Fruit fly (Drosophila melanogaster) whole organism, embryonic: ENCODE data around the gene Tom40.

Experiments used
- Ada2b ChIP-seq: fragments of 200-800 bp; sonication (Bioruptor generic); IDR thresholded peaks from 2 replicates; pipeline ENCODE4 v1.3.6; 2022; ENCODE audit warnings: missing biosample characterization, missing genetic modification characterization
- Antp ChIP-seq: fragments of 200-800 bp; sonication (Bioruptor generic); optimal IDR thresholded peaks from 3 replicates; lab custom pipeline; 2016; ENCODE audit warnings: missing biosample characterization, missing genetic modification characterization
- Atf-2 ChIP-seq: fragments of 200-800 bp; sonication (Bioruptor generic); optimal IDR thresholded peaks from 2 replicates; lab custom pipeline; 2016; ENCODE audit warnings: missing biosample characterization, missing genetic modification characterization
- B-H1 ChIP-seq: fragments of 200-800 bp; sonication (Bioruptor generic); IDR thresholded peaks from 3 replicates; pipeline ENCODE4 v1.3.6; 2022; ENCODE audit warnings: missing biosample characterization, missing genetic modification characterization
- B-H2 ChIP-seq: fragments of 200-800 bp; sonication (Bioruptor generic); optimal IDR thresholded peaks from 2 replicates; lab custom pipeline; 2018; ENCODE audit warnings: missing biosample characterization, mild to moderate bottlenecking, missing genetic modification characterization
- BtbVII ChIP-seq: fragments of 200-800 bp; sonication (Bioruptor generic); optimal IDR thresholded peaks from 3 replicates; lab custom pipeline; 2017; ENCODE audit warnings: missing biosample characterization, mild to moderate bottlenecking, missing genetic modification characterization
- CG10979 ChIP-seq: fragments of 200-800 bp; sonication (Bioruptor generic); optimal IDR thresholded peaks from 2 replicates; lab custom pipeline; 2018; ENCODE audit warnings: missing biosample characterization, mild to moderate bottlenecking, missing genetic modification characterization, moderate library complexity
- CG13287 ChIP-seq: fragments of 200-800 bp; sonication (Bioruptor generic); IDR thresholded peaks from 2 replicates; pipeline ENCODE4 v1.3.6; 2022; ENCODE audit warnings: missing biosample characterization, missing genetic modification characterization; ENCODE audit not compliant: partially characterized antibody
- CG14050 ChIP-seq: fragments of 200-800 bp; sonication (Bioruptor generic); IDR thresholded peaks from 3 replicates; pipeline ENCODE4 v1.3.6; 2022; ENCODE audit warnings: missing biosample characterization, missing genetic modification characterization
- CG14965 ChIP-seq: fragments of 200-800 bp; sonication (Bioruptor generic); optimal IDR thresholded peaks from 2 replicates; lab custom pipeline; 2016; ENCODE audit warnings: missing biosample characterization, missing genetic modification characterization, borderline replicate concordance
- CG15514 ChIP-seq: fragments of 200-800 bp; sonication (Bioruptor generic); optimal IDR thresholded peaks from 3 replicates; lab custom pipeline; 2017; ENCODE audit warnings: missing biosample characterization, missing genetic modification characterization, mild to moderate bottlenecking, moderate library complexity, missing genetic modification reagents
- CG16815 ChIP-seq: fragments of 200-800 bp; sonication (Bioruptor generic); optimal IDR thresholded peaks from 3 replicates; lab custom pipeline; 2017; ENCODE audit warnings: missing biosample characterization, mild to moderate bottlenecking, missing genetic modification characterization
- CG17361 ChIP-seq: fragments of 200-800 bp; sonication (Bioruptor generic); IDR thresholded peaks from 3 replicates; pipeline ENCODE4 v1.3.6; 2022; ENCODE audit warnings: missing biosample characterization, missing genetic modification characterization
- CG31365 ChIP-seq: fragments of 200-800 bp; sonication (Bioruptor generic); optimal IDR thresholded peaks from 2 replicates; lab custom pipeline; 2018; ENCODE audit warnings: missing biosample characterization, mild to moderate bottlenecking, missing genetic modification characterization
- CG3163 ChIP-seq: fragments of 200-800 bp; sonication (Bioruptor generic); optimal IDR thresholded peaks from 3 replicates; lab custom pipeline; 2016; ENCODE audit warnings: missing biosample characterization, missing genetic modification characterization
- CG33213 ChIP-seq: fragments of 200-800 bp; sonication (Bioruptor generic); optimal IDR thresholded peaks from 3 replicates; lab custom pipeline; 2016; ENCODE audit warnings: missing biosample characterization, missing genetic modification characterization
- CG34224 ChIP-seq: fragments of 200-800 bp; sonication (Bioruptor generic); IDR thresholded peaks from 3 replicates; pipeline ENCODE4 v1.3.6; 2022; ENCODE audit warnings: missing biosample characterization, missing genetic modification characterization; ENCODE audit not compliant: partially characterized antibody
- CG3838 ChIP-seq: fragments of 200-800 bp; sonication (Bioruptor generic); optimal IDR thresholded peaks from 3 replicates; lab custom pipeline; 2016; ENCODE audit warnings: missing biosample characterization, missing genetic modification characterization
- CG9727 ChIP-seq: fragments of 200-800 bp; sonication (Bioruptor generic); optimal IDR thresholded peaks from 3 replicates; lab custom pipeline; 2017; ENCODE audit warnings: missing biosample characterization, mild to moderate bottlenecking, missing genetic modification characterization
- Doc2 ChIP-seq: fragments of 200-800 bp; sonication (Bioruptor generic); IDR thresholded peaks from 2 replicates; pipeline ENCODE4 v1.3.6; 2022; ENCODE audit warnings: missing biosample characterization, missing genetic modification characterization
- Dref ChIP-seq: fragments of 200-800 bp; sonication (Bioruptor generic); IDR thresholded peaks from 2 replicates; pipeline ENCODE4 v1.3.6; 2022; ENCODE audit warnings: missing biosample characterization, missing genetic modification characterization
- ERR ChIP-seq: fragments of 200-800 bp; sonication (Bioruptor generic); optimal IDR thresholded peaks from 2 replicates; lab custom pipeline; 2016; ENCODE audit warnings: missing biosample characterization, missing genetic modification characterization
- H15 ChIP-seq: fragments of 200-800 bp; sonication (Bioruptor generic); IDR thresholded peaks from 3 replicates; pipeline ENCODE4 v1.3.6; 2022; ENCODE audit warnings: missing biosample characterization, missing genetic modification characterization
- HLHmδ ChIP-seq: fragments of 200-800 bp; sonication (Bioruptor generic); optimal IDR thresholded peaks from 2 replicates; lab custom pipeline; 2018; ENCODE audit warnings: missing biosample characterization, mild to moderate bottlenecking, missing genetic modification characterization, moderate library complexity
- Hmx ChIP-seq: fragments of 200-800 bp; sonication (Bioruptor generic); optimal IDR thresholded peaks from 2 replicates; lab custom pipeline; 2016; ENCODE audit warnings: missing biosample characterization, missing genetic modification characterization
- MBD-R2 ChIP-seq: fragments of 200-800 bp; sonication (Bioruptor generic); IDR thresholded peaks from 2 replicates; pipeline ENCODE4 v1.3.6; 2022; ENCODE audit warnings: missing biosample characterization, missing genetic modification characterization
- Med ChIP-seq: fragments of 200-800 bp; sonication (Bioruptor generic); peaks from one replicate; lab custom pipeline; 2016; ENCODE audit warnings: missing biosample characterization, missing genetic modification characterization, mild to moderate bottlenecking, inconsistent platforms, moderate library complexity
- Rfx ChIP-seq: fragments of 200-800 bp; sonication (Bioruptor generic); IDR thresholded peaks from 2 replicates; pipeline ENCODE4 v1.3.6; 2022; ENCODE audit warnings: missing biosample characterization, missing genetic modification characterization
- ap ChIP-seq: fragments of 200-800 bp; sonication (Bioruptor generic); IDR thresholded peaks from 2 replicates; pipeline ENCODE4 v1.3.6; 2022; ENCODE audit warnings: missing biosample characterization, missing genetic modification characterization
- ash1 ChIP-seq: fragments of 200-800 bp; sonication (Bioruptor generic); optimal IDR thresholded peaks from 2 replicates; lab custom pipeline; 2018; ENCODE audit warnings: missing biosample characterization, mild to moderate bottlenecking, missing genetic modification characterization
- bigmax ChIP-seq: fragments of 200-800 bp; sonication (Bioruptor generic); optimal IDR thresholded peaks from 2 replicates; lab custom pipeline; 2018; ENCODE audit warnings: missing biosample characterization, mild to moderate bottlenecking, missing genetic modification characterization
- dimm ChIP-seq: fragments of 200-800 bp; sonication (Bioruptor generic); IDR thresholded peaks from 2 replicates; pipeline ENCODE4 v1.3.6; 2022; ENCODE audit warnings: missing biosample characterization, missing genetic modification characterization
- dpn ChIP-seq, 2 experiments: fragments of 200-800 bp; sonication (Bioruptor generic); optimal IDR thresholded peaks; 3 replicates each; lab custom pipeline; 2016; ENCODE audit warnings: missing biosample characterization in 2 of 2, missing genetic modification characterization in 2 of 2
- fd3F ChIP-seq: fragments of 200-800 bp; sonication (Bioruptor generic); optimal IDR thresholded peaks from 2 replicates; lab custom pipeline; 2018; ENCODE audit warnings: missing biosample characterization, mild to moderate bottlenecking, missing genetic modification characterization, moderate library complexity
- gro ChIP-seq: fragments of 200-800 bp; sonication (Bioruptor generic); optimal IDR thresholded peaks from 2 replicates; lab custom pipeline; 2016; ENCODE audit warnings: missing biosample characterization, missing genetic modification characterization
- kay ChIP-seq: fragments of 200-800 bp; sonication (Bioruptor generic); optimal IDR thresholded peaks from 2 replicates; lab custom pipeline; 2016; ENCODE audit warnings: missing biosample characterization, missing genetic modification characterization
- mld ChIP-seq: fragments of 200-800 bp; sonication (Bioruptor generic); IDR thresholded peaks from 3 replicates; pipeline ENCODE4 v1.3.6; 2022; ENCODE audit warnings: missing biosample characterization, missing genetic modification characterization; ENCODE audit not compliant: partially characterized antibody
- nau ChIP-seq: fragments of 200-800 bp; sonication (Bioruptor generic); optimal IDR thresholded peaks from 3 replicates; lab custom pipeline; 2017; ENCODE audit warnings: missing biosample characterization, mild to moderate bottlenecking, missing genetic modification characterization, missing genetic modification reagents
- p53 ChIP-seq: fragments of 200-800 bp; sonication (Bioruptor generic); optimal IDR thresholded peaks from 2 replicates; lab custom pipeline; 2016; ENCODE audit warnings: missing biosample characterization, missing genetic modification characterization
- pb ChIP-seq: fragments of 200-800 bp; sonication (Bioruptor generic); optimal IDR thresholded peaks from 3 replicates; lab custom pipeline; 2016; ENCODE audit warnings: missing biosample characterization, missing genetic modification characterization
- ro ChIP-seq: fragments of 200-800 bp; sonication (Bioruptor generic); IDR thresholded peaks from 2 replicates; pipeline ENCODE4 v1.3.6; 2022; ENCODE audit warnings: missing biosample characterization, missing genetic modification characterization
- sens-2 ChIP-seq: fragments of 200-800 bp; sonication (Bioruptor generic); IDR thresholded peaks from 2 replicates; pipeline ENCODE4 v1.3.6; 2022; ENCODE audit warnings: missing biosample characterization, missing genetic modification characterization
- sim ChIP-seq: fragments of 200-800 bp; sonication (Bioruptor generic); IDR thresholded peaks from 2 replicates; pipeline ENCODE4 v1.3.6; 2022; ENCODE audit warnings: missing biosample characterization, missing genetic modification characterization
- slou ChIP-seq: fragments of 200-800 bp; sonication (Bioruptor generic); optimal IDR thresholded peaks from 3 replicates; lab custom pipeline; 2016; ENCODE audit warnings: missing biosample characterization, missing genetic modification characterization
- so ChIP-seq: fragments of 200-800 bp; sonication (Bioruptor generic); IDR thresholded peaks from 3 replicates; pipeline ENCODE4 v1.3.6; 2022; ENCODE audit warnings: missing biosample characterization, missing genetic modification characterization
- sob ChIP-seq: fragments of 200-800 bp; sonication (Bioruptor generic); IDR thresholded peaks from 2 replicates; pipeline ENCODE4 v1.3.6; 2022; ENCODE audit warnings: missing biosample characterization, missing genetic modification characterization
- trh ChIP-seq: fragments of 200-800 bp; sonication (Bioruptor generic); optimal IDR thresholded peaks from 2 replicates; lab custom pipeline; 2016; ENCODE audit warnings: missing biosample characterization, missing genetic modification characterization
- twi ChIP-seq: fragments of 200-800 bp; optimal IDR thresholded peaks from 2 replicates; lab custom pipeline; 2019; ENCODE audit warnings: missing biosample characterization, mild to moderate bottlenecking, missing genetic modification characterization, moderate library complexity
- wor ChIP-seq: fragments of 200-800 bp; sonication (Bioruptor generic); IDR thresholded peaks from 2 replicates; pipeline ENCODE4 v1.3.6; 2022; ENCODE audit warnings: missing biosample characterization, missing genetic modification characterization
- zfh2 ChIP-seq: fragments of 200-800 bp; sonication (Bioruptor generic); optimal IDR thresholded peaks from 2 replicates; lab custom pipeline; 2016; ENCODE audit warnings: missing biosample characterization, missing genetic modification characterization

Gene Tom40

DNA sequence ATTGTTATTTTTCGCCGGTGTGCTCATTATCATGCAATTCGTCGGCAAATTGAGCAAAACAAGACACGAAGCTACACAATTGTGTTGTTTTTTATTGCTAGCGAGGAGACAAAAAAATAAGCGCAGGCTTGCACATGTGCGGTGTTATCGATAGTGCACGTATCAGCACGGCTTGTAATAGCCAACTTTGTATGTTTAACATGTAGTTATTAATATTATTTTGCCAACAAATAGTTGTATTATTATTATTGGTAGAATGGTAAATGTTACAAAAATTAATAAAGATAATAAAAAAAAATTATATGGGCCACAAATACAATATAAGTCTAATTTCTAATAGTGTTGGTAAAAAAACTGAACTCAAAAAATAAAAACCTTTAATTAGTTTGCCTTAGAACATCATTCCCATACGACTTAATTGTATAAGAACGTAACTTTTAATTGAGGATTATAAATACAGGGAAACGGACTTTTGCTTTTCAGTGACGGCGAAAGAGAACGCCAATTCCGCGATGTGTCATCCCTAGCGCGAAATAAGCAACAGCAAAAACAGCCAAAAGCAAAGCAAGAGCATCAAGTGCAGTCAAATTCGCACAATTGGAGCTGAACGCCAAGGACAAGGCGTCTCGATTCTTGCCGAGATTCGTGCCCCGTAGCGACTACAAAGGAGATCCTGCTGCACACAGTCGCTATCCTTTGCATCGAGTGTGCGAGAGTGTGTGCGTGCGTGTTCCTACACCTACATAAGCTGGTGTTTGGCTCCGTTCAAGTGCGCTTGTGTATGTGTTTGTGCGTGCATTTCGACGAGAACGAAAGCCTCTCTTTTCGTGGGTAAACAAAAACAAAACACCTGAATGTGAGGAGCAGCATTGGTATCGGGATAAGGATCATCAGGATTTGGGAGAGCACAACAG is 8.2 kb upstream of the Tom40 start, which contains the start of the genes NELF-B and CG12155 (continued):
- TF ChIP-seq ro (GFP tag; lab: Robert Waterston, UW) (no peak), CG14965 (GFP tag; lab: Kevin White, UChicago) (no peak), CG10979 (tag; lab: Kevin White, UChicago) (peak; percentile 23), dpn (GFP tag; optimal IDR thresholded peaks at IDR 0.05; lab: Kevin White, UChicago) (peak; percentile 38 to 54), sim (GFP tag; lab: Robert Waterston, UW) (no peak), zfh2 (peak; percentile 23), CG16815 (GFP tag; lab: Kevin White, UChicago) (peak; percentile 31), Antp (GFP tag; lab: Kevin White, UChicago) (no peak), Dref (GFP tag; lab: Robert Waterston, UW) (peak; percentile 70), CG3838 (no peak), Rfx (GFP tag; lab: Robert Waterston, UW) (peak; percentile 39; the same call in 1 of the 2 replicates), nau (GFP tag; lab: Kevin White, UChicago) (no peak), sob (GFP tag; lab: Robert Waterston, UW) (no peak), twi (tag; lab: Kevin White, UChicago) (peak; percentile 26), so (GFP tag; lab: Robert Waterston, UW) (no peak), B-H2 (no peak), p53 (GFP tag; lab: Kevin White, UChicago) (no peak), CG3163 (GFP tag; lab: Kevin White, UChicago) (no peak), CG31365 (tag; lab: Kevin White, UChicago) (no peak), Med (peak; percentile 62), fd3F (GFP tag; lab: Kevin White, UChicago) (peak; percentile 23), kay (GFP tag; lab: Kevin White, UChicago) (no peak), Hmx (GFP tag; lab: Kevin White, UChicago) (no peak), pb (GFP tag; lab: Kevin White, UChicago) (no peak), trh (GFP tag; lab: Kevin White, UChicago) (no peak), wor (GFP tag; lab: Robert Waterston, UW) (no peak), ash1 (GFP tag; lab: Kevin White, UChicago) (no peak), CG33213 (GFP tag; lab: Kevin White, UChicago) (no peak), HLHmδ (GFP tag; lab: Kevin White, UChicago) (no peak), bigmax (GFP tag; lab: Kevin White, UChicago) (no peak), CG17361 (GFP tag; lab: Robert Waterston, UW) (peak; percentile 89), Ada2b (GFP tag; lab: Robert Waterston, UW) (no peak), CG9727 (GFP tag; lab: Kevin White, UChicago) (peak; percentile 70), B-H1 (GFP tag; lab: Robert Waterston, UW) (no peak; the same call in 2 of the 3 replicates), BtbVII (no peak), H15 (GFP tag; lab: Robert Waterston, UW) (no peak), CG13287 (GFP tag; lab: Robert Waterston, UW) (peak; percentile 54), MBD-R2 (peak; percentile 77), dimm (GFP tag; lab: Robert Waterston, UW) (no peak), Atf-2 (GFP tag; lab: Kevin White, UChicago) (no peak), Doc2 (GFP tag; lab: Robert Waterston, UW) (no peak), sens-2 (no peak), CG34224 (GFP tag; lab: Robert Waterston, UW) (0 out of 3 replicates have a peak, but pooled peaks have one; percentile 37), gro (GFP tag; lab: Kevin White, UChicago) (no peak), CG14050 (GFP tag; lab: Robert Waterston, UW) (no peak), ap (GFP tag; lab: Robert Waterston, UW) (no peak), CG15514 (GFP tag; lab: Kevin White, UChicago) (no peak), mld (GFP tag; lab: Robert Waterston, UW) (no peak), ERR (GFP tag; lab: Kevin White, UChicago) (no peak), slou (GFP tag; lab: Kevin White, UChicago) (peak; percentile 49)
